Fruit fly (Drosophila melanogaster) whole organism, embryonic: ENCODE results near the gene stg1.
A peak's percentile ranks its signal among the peaks of the same experiment; 100 is the strongest.

Source experiments
- Ada2b ChIP-seq: fragments of 200-800 bp; sonication (Bioruptor generic); IDR thresholded peaks from 2 replicates; pipeline ENCODE4 v1.3.6; 2022; ENCODE audit warnings: missing biosample characterization, missing genetic modification characterization
- Adf1 ChIP-seq: fragments of 200-800 bp; sonication (Bioruptor generic); IDR thresholded peaks from 2 replicates; pipeline ENCODE4 v1.3.6; 2022; ENCODE audit warnings: missing biosample characterization, missing genetic modification characterization
- Antp ChIP-seq: fragments of 200-800 bp; sonication (Bioruptor generic); optimal IDR thresholded peaks from 3 replicates; lab custom pipeline; 2016; ENCODE audit warnings: missing biosample characterization, missing genetic modification characterization
- Asciz ChIP-seq: fragments of 200-800 bp; sonication (Bioruptor generic); optimal IDR thresholded peaks from 2 replicates; lab custom pipeline; 2017; ENCODE audit warnings: missing biosample characterization, mild to moderate bottlenecking, missing genetic modification characterization, missing genetic modification reagents
- CG10209 ChIP-seq: fragments of 200-800 bp; sonication (Bioruptor generic); optimal IDR thresholded peaks from 3 replicates; lab custom pipeline; 2017; ENCODE audit warnings: missing biosample characterization, mild to moderate bottlenecking, missing genetic modification characterization, missing genetic modification reagents
- CG10267 ChIP-seq: fragments of 200-800 bp; sonication (Bioruptor generic); optimal IDR thresholded peaks from 2 replicates; lab custom pipeline; 2018; ENCODE audit warnings: missing biosample characterization, mild to moderate bottlenecking, missing genetic modification characterization, moderate library complexity
- CG10274 ChIP-seq: fragments of 200-800 bp; sonication (Bioruptor generic); optimal IDR thresholded peaks from 3 replicates; lab custom pipeline; 2017; ENCODE audit warnings: missing biosample characterization, mild to moderate bottlenecking, missing genetic modification characterization
- CG10543 ChIP-seq: fragments of 200-800 bp; sonication (Bioruptor generic); optimal IDR thresholded peaks from 3 replicates; lab custom pipeline; 2017; ENCODE audit warnings: missing biosample characterization, mild to moderate bottlenecking, missing genetic modification characterization, moderate library complexity
- CG11398 ChIP-seq: fragments of 200-800 bp; sonication (Bioruptor generic); optimal IDR thresholded peaks from 2 replicates; lab custom pipeline; 2016; ENCODE audit warnings: missing biosample characterization, missing genetic modification characterization
- CG13775 ChIP-seq: fragments of 200-800 bp; sonication (Bioruptor generic); optimal IDR thresholded peaks from 3 replicates; lab custom pipeline; 2017; ENCODE audit warnings: missing biosample characterization, mild to moderate bottlenecking, missing genetic modification characterization
- CG15601 ChIP-seq: fragments of 200-800 bp; sonication (Bioruptor generic); optimal IDR thresholded peaks from 3 replicates; lab custom pipeline; 2019; ENCODE audit warnings: missing biosample characterization, mild to moderate bottlenecking, missing genetic modification characterization, moderate library complexity
- CG1603 ChIP-seq: fragments of 200-800 bp; sonication (Bioruptor generic); optimal IDR thresholded peaks from 2 replicates; lab custom pipeline; 2019; ENCODE audit warnings: missing biosample characterization, mild to moderate bottlenecking, missing genetic modification characterization, moderate library complexity
- CG16813 ChIP-seq: fragments of 200-800 bp; sonication (Bioruptor generic); IDR thresholded peaks from 3 replicates; pipeline ENCODE4 v1.3.6; 2022; ENCODE audit warnings: missing biosample characterization, missing genetic modification characterization; ENCODE audit not compliant: partially characterized antibody
- CG16863 ChIP-seq: fragments of 200-800 bp; sonication (Bioruptor generic); optimal IDR thresholded peaks from 3 replicates; lab custom pipeline; 2016; ENCODE audit warnings: missing biosample characterization, missing genetic modification characterization
- CG17359 ChIP-seq: fragments of 200-800 bp; sonication (Bioruptor generic); optimal IDR thresholded peaks from 3 replicates; lab custom pipeline; 2018; ENCODE audit warnings: missing biosample characterization, mild to moderate bottlenecking, missing genetic modification characterization, moderate library complexity
- CG2202 ChIP-seq: fragments of 200-800 bp; sonication (Bioruptor generic); optimal IDR thresholded peaks from 2 replicates; lab custom pipeline; 2018; ENCODE audit warnings: missing biosample characterization, mild to moderate bottlenecking, missing genetic modification characterization
- CG3847 ChIP-seq: fragments of 200-800 bp; sonication (Bioruptor generic); IDR thresholded peaks from 2 replicates; pipeline ENCODE4 v1.3.6; 2022; ENCODE audit warnings: missing biosample characterization, missing genetic modification characterization
- CG6254 ChIP-seq: fragments of 200-800 bp; sonication (Bioruptor generic); optimal IDR thresholded peaks from 3 replicates; lab custom pipeline; 2017; ENCODE audit warnings: mild to moderate bottlenecking, missing biosample characterization, missing genetic modification reagents, missing genetic modification characterization
- CG6854 ChIP-seq: fragments of 200-800 bp; sonication (Bioruptor generic); optimal IDR thresholded peaks from 3 replicates; lab custom pipeline; 2017; ENCODE audit warnings: missing biosample characterization, mild to moderate bottlenecking, missing genetic modification characterization
- CG7556 ChIP-seq: fragments of 200-800 bp; sonication (Bioruptor generic); optimal IDR thresholded peaks from 2 replicates; lab custom pipeline; 2017; ENCODE audit warnings: missing biosample characterization, mild to moderate bottlenecking, missing genetic modification characterization
- CG8290 ChIP-seq, 3 experiments: fragments of 200-800 bp; sonication (Bioruptor generic); optimal IDR thresholded peaks; 2 replicates each; lab custom pipeline; 2016 to 2019; ENCODE audit warnings: missing biosample characterization in 3 of 3, missing genetic modification characterization in 3 of 3, mild to moderate bottlenecking in 2 of 3, moderate library complexity in 1 of 3
- CG8924 ChIP-seq: fragments of 200-800 bp; optimal IDR thresholded peaks from 3 replicates; lab custom pipeline; 2019; ENCODE audit warnings: missing biosample characterization, mild to moderate bottlenecking, missing genetic modification characterization, moderate library complexity
- Chrac-16 ChIP-seq: fragments of 200-800 bp; sonication (Bioruptor generic); optimal IDR thresholded peaks from 3 replicates; lab custom pipeline; 2016; ENCODE audit warnings: missing biosample characterization, missing genetic modification characterization
- Elba2 ChIP-seq: fragments of 200-800 bp; sonication (Bioruptor generic); optimal IDR thresholded peaks from 3 replicates; lab custom pipeline; 2016; ENCODE audit warnings: missing biosample characterization, missing genetic modification characterization
- Hey ChIP-seq: fragments of 200-800 bp; sonication (Bioruptor generic); optimal IDR thresholded peaks from 3 replicates; lab custom pipeline; 2018; ENCODE audit warnings: missing biosample characterization, mild to moderate bottlenecking, missing genetic modification characterization
- Lhr ChIP-seq: fragments of 200-800 bp; sonication (Bioruptor generic); optimal IDR thresholded peaks from 3 replicates; lab custom pipeline; 2017; ENCODE audit warnings: mild to moderate bottlenecking, missing biosample characterization, missing genetic modification reagents, missing genetic modification characterization
- Med ChIP-seq: fragments of 200-800 bp; sonication (Bioruptor generic); peaks from one replicate; lab custom pipeline; 2016; ENCODE audit warnings: missing biosample characterization, missing genetic modification characterization, mild to moderate bottlenecking, inconsistent platforms, moderate library complexity
- Nf-YC ChIP-seq: fragments of 200-800 bp; optimal IDR thresholded peaks from 3 replicates; lab custom pipeline; 2019; ENCODE audit warnings: missing biosample characterization, mild to moderate bottlenecking, missing genetic modification characterization, moderate library complexity
- Pdp1 ChIP-seq, 2 experiments: fragments of 200-800 bp; sonication (Bioruptor generic); optimal IDR thresholded peaks; 3 replicates each; lab custom pipeline; 2016; ENCODE audit warnings: missing biosample characterization in 2 of 2, missing genetic modification characterization in 2 of 2, mild to moderate bottlenecking in 1 of 2, moderate library complexity in 1 of 2
- Rfx ChIP-seq: fragments of 200-800 bp; sonication (Bioruptor generic); IDR thresholded peaks from 2 replicates; pipeline ENCODE4 v1.3.6; 2022; ENCODE audit warnings: missing biosample characterization, missing genetic modification characterization
- Sox102F ChIP-seq: fragments of 200-800 bp; sonication (Bioruptor generic); optimal IDR thresholded peaks from 2 replicates; lab custom pipeline; 2018; ENCODE audit warnings: missing biosample characterization, mild to moderate bottlenecking, missing genetic modification characterization, moderate library complexity
- bbx ChIP-seq: fragments of 200-800 bp; sonication (Bioruptor generic); IDR thresholded peaks from 2 replicates; pipeline ENCODE4 v1.3.6; 2022; ENCODE audit warnings: missing biosample characterization, missing genetic modification characterization; ENCODE audit not compliant: partially characterized antibody
- bigmax ChIP-seq: fragments of 200-800 bp; sonication (Bioruptor generic); optimal IDR thresholded peaks from 2 replicates; lab custom pipeline; 2018; ENCODE audit warnings: missing biosample characterization, mild to moderate bottlenecking, missing genetic modification characterization
- bowl ChIP-seq: fragments of 200-800 bp; sonication (Bioruptor generic); IDR thresholded peaks from 2 replicates; pipeline ENCODE4 v1.3.6; 2022; ENCODE audit warnings: missing biosample characterization, missing genetic modification characterization
- br ChIP-seq: fragments of >200 bp; optimal IDR thresholded peaks from 2 replicates; lab custom pipeline; 2017
- dysf ChIP-seq: fragments of 200-800 bp; sonication (Bioruptor generic); IDR thresholded peaks from 3 replicates; pipeline ENCODE4 v1.3.6; 2022; ENCODE audit warnings: missing biosample characterization, missing genetic modification characterization
- esg ChIP-seq: fragments of 200-800 bp; sonication (Bioruptor generic); conservative IDR thresholded peaks from 2 replicates; pipeline ENCODE4 v1.3.6; 2022; ENCODE audit warnings: missing biosample characterization, missing genetic modification characterization
- grau ChIP-seq: fragments of 200-800 bp; optimal IDR thresholded peaks from 3 replicates; lab custom pipeline; 2019; ENCODE audit warnings: missing biosample characterization, mild to moderate bottlenecking, missing genetic modification characterization, moderate library complexity
- her ChIP-seq: fragments of 200-800 bp; sonication (Bioruptor generic); optimal IDR thresholded peaks from 2 replicates; lab custom pipeline; 2016; ENCODE audit warnings: missing biosample characterization, missing genetic modification characterization
- insv ChIP-seq, 2 experiments: fragments of 200-800 bp; sonication (Bioruptor generic); optimal IDR thresholded peaks; 3 replicates each; lab custom pipeline; 2016 to 2018; ENCODE audit warnings: missing biosample characterization in 2 of 2, missing genetic modification characterization in 2 of 2
- odd ChIP-seq: fragments of 200-800 bp; sonication (Bioruptor generic); optimal IDR thresholded peaks from 2 replicates; lab custom pipeline; 2017; ENCODE audit warnings: missing biosample characterization, mild to moderate bottlenecking, missing genetic modification characterization
- pum ChIP-seq: fragments of 200-800 bp; sonication (Bioruptor generic); optimal IDR thresholded peaks from 2 replicates; lab custom pipeline; 2016; ENCODE audit warnings: missing biosample characterization, missing genetic modification characterization
- row ChIP-seq: fragments of 200-800 bp; sonication (Bioruptor generic); IDR thresholded peaks from 3 replicates; pipeline ENCODE4 v1.3.6; 2022; ENCODE audit warnings: missing biosample characterization, missing genetic modification characterization
- run ChIP-seq: fragments of 200-800 bp; sonication (Bioruptor generic); optimal IDR thresholded peaks from 3 replicates; lab custom pipeline; 2018; ENCODE audit warnings: missing biosample characterization, mild to moderate bottlenecking, missing genetic modification characterization
- scrt ChIP-seq: fragments of 200-800 bp; sonication (Bioruptor generic); optimal IDR thresholded peaks from 2 replicates; lab custom pipeline; 2018; ENCODE audit warnings: missing biosample characterization, mild to moderate bottlenecking, missing genetic modification characterization, moderate library complexity
- slou ChIP-seq: fragments of 200-800 bp; sonication (Bioruptor generic); optimal IDR thresholded peaks from 3 replicates; lab custom pipeline; 2016; ENCODE audit warnings: missing biosample characterization, missing genetic modification characterization
- slp2 ChIP-seq: fragments of 200-800 bp; sonication (Bioruptor generic); optimal IDR thresholded peaks from 2 replicates; lab custom pipeline; 2016; ENCODE audit warnings: missing biosample characterization, missing genetic modification characterization
- trem ChIP-seq: fragments of 200-800 bp; optimal IDR thresholded peaks from 3 replicates; lab custom pipeline; 2019; ENCODE audit warnings: missing biosample characterization, mild to moderate bottlenecking, missing genetic modification characterization, moderate library complexity
- trh ChIP-seq: fragments of 200-800 bp; sonication (Bioruptor generic); optimal IDR thresholded peaks from 2 replicates; lab custom pipeline; 2016; ENCODE audit warnings: missing biosample characterization, missing genetic modification characterization
- unpg ChIP-seq: fragments of 200-800 bp; sonication (Bioruptor generic); optimal IDR thresholded peaks from 3 replicates; lab custom pipeline; 2018; ENCODE audit warnings: missing biosample characterization, mild to moderate bottlenecking, missing genetic modification characterization, moderate library complexity

Gene stg1

dm6 chrX:21058991-21059390 lies 34.7 kb upstream of the stg1 start (continued):
- TF ChIP-seq grau (tag; lab: Kevin White, UChicago) = peak; percentile 88
- peak; percentile 59 for TF ChIP-seq trem
- peak; percentile 81 for TF ChIP-seq Rfx (GFP tag; lab: Robert Waterston, UW)
- TF ChIP-seq Lhr (GFP tag; lab: Kevin White, UChicago) = peak; percentile 72
- TF ChIP-seq dysf = peak; percentile 83
- TF ChIP-seq insv (GFP tag; optimal IDR thresholded peaks at IDR 0.05; lab: Kevin White, UChicago) = peak in 1 of 2 experiments; percentile 23
- peak; percentile 91 for TF ChIP-seq Antp (GFP tag; lab: Kevin White, UChicago)
- peak; percentile 92 for TF ChIP-seq CG16863 (GFP tag; lab: Kevin White, UChicago)
- peak; percentile 88 to 91 for TF ChIP-seq Pdp1 (GFP tag; optimal IDR thresholded peaks at IDR 0.05; lab: Kevin White, UChicago)
- peak; percentile 84 for TF ChIP-seq trh (GFP tag; lab: Kevin White, UChicago)
- TF ChIP-seq pum = peak; percentile 90
- TF ChIP-seq CG8924 (tag; lab: Kevin White, UChicago) = peak; percentile 90
- peak; percentile 75 for TF ChIP-seq CG13775 (GFP tag; lab: Kevin White, UChicago)
- peak; percentile 90 for TF ChIP-seq row
- peak; percentile 93 for TF ChIP-seq CG17359 (tag; lab: Kevin White, UChicago)
- peak; percentile 91 for TF ChIP-seq CG7556 (GFP tag; lab: Kevin White, UChicago)
- TF ChIP-seq CG16813 = no peak
- TF ChIP-seq bowl (GFP tag; lab: Robert Waterston, UW) = peak; percentile 37; the same call in 1 of the 2 replicates
- TF ChIP-seq CG10543 = peak; percentile 86
- peak; percentile 71 for TF ChIP-seq slou (GFP tag; lab: Kevin White, UChicago)
- TF ChIP-seq her (GFP tag; lab: Kevin White, UChicago) = peak; percentile 91
- peak; percentile 92 for TF ChIP-seq CG11398 (GFP tag; lab: Kevin White, UChicago)
- peak; percentile 58 for TF ChIP-seq Nf-YC
- TF ChIP-seq esg (GFP tag; lab: Robert Waterston, UW) = peak; percentile 83
- peak; percentile 77 for TF ChIP-seq CG3847 (GFP tag; lab: Robert Waterston, UW)
- peak; percentile 91 for TF ChIP-seq CG15601 (tag; lab: Kevin White, UChicago)
- TF ChIP-seq CG10274 (GFP tag; lab: Kevin White, UChicago) = peak; percentile 65
- TF ChIP-seq Adf1 = peak; percentile 22; the same call in 1 of the 2 replicates
- peak; percentile 84 for TF ChIP-seq slp2 (GFP tag; lab: Kevin White, UChicago)
- no peak for TF ChIP-seq br (lab: Kevin White, UChicago)
- TF ChIP-seq run (tag; lab: Kevin White, UChicago) = peak; percentile 91
- peak; percentile 40 for TF ChIP-seq Elba2 (GFP tag; lab: Kevin White, UChicago)
- TF ChIP-seq Ada2b (GFP tag; lab: Robert Waterston, UW) = peak; percentile 87
- TF ChIP-seq Chrac-16 (GFP tag; lab: Kevin White, UChicago) = peak; percentile 84
- peak; percentile 99 for TF ChIP-seq Med
- no peak for TF ChIP-seq bbx (GFP tag; lab: Robert Waterston, UW)
- peak; percentile 84 for TF ChIP-seq CG2202 (tag; lab: Kevin White, UChicago)
- TF ChIP-seq CG10267 (tag; lab: Kevin White, UChicago) = peak; percentile 81
- peak; percentile 95 for TF ChIP-seq CG1603
- TF ChIP-seq Hey (tag; lab: Kevin White, UChicago) = peak; percentile 67
- TF ChIP-seq scrt (GFP tag; lab: Kevin White, UChicago) = peak; percentile 74
- peak; percentile 89 for TF ChIP-seq odd (GFP tag; lab: Kevin White, UChicago)
- TF ChIP-seq unpg (GFP tag; lab: Kevin White, UChicago) = peak; percentile 96
- peak; percentile 96 for TF ChIP-seq Sox102F (GFP tag; lab: Kevin White, UChicago)
- peak; percentile 86 for TF ChIP-seq CG8290 (GFP tag; optimal IDR thresholded peaks at IDR 0.05; lab: Kevin White, UChicago)
- peak; percentile 38 to 93 for TF ChIP-seq CG8290 (tag; optimal IDR thresholded peaks at IDR 0.05; lab: Kevin White, UChicago)
- peak; percentile 91 for TF ChIP-seq Asciz (GFP tag; lab: Kevin White, UChicago)
- peak; percentile 87 for TF ChIP-seq CG10209 (GFP tag; lab: Kevin White, UChicago)
- TF ChIP-seq CG6854 (GFP tag; lab: Kevin White, UChicago) = peak; percentile 24
- peak; percentile 83 for TF ChIP-seq CG6254 (GFP tag; lab: Kevin White, UChicago)
- TF ChIP-seq bigmax = no peak
